Fruit fly (Drosophila melanogaster): ENCODE measurements around the gene Rev1.

dm6 chr3L:638031-638414 lies 16.1 kb upstream of the Rev1 start:
- TF ChIP-seq run (tag; optimal IDR thresholded peaks at IDR 0.05) (no peak), CG6813 (GFP tag; optimal IDR thresholded peaks at IDR 0.05) (no peak), CG9817 (tag; optimal IDR thresholded peaks at IDR 0.05) (no peak), Awh (GFP tag; IDR thresholded peaks at IDR 0.05) (no peak), D (optimal IDR thresholded peaks at IDR 0.05) (no peak), D (GFP tag; optimal IDR thresholded peaks at IDR 0.05) (no peak), kay (GFP tag; optimal IDR thresholded peaks at IDR 0.05) (no peak), dimm (GFP tag; IDR thresholded peaks at IDR 0.05) (no peak), H2.0 (GFP tag; IDR thresholded peaks at IDR 0.05) (no peak), CG7786 (GFP tag; optimal IDR thresholded peaks at IDR 0.05) (no peak), CG17802 (tag; optimal IDR thresholded peaks at IDR 0.05) (no peak), CG4424 (GFP tag; optimal IDR thresholded peaks at IDR 0.05) (no peak)
